Fruit fly (Drosophila melanogaster) whole organism, embryonic: ENCODE results near the gene CG7916.
A peak's percentile ranks its signal among the peaks of the same experiment; 100 is the strongest.

Experiments used
- ATbp ChIP-seq: fragments of 200-800 bp; sonication (Bioruptor generic); optimal IDR thresholded peaks from 2 replicates; lab custom pipeline; 2017; ENCODE audit warnings: missing biosample characterization, mild to moderate bottlenecking, missing genetic modification characterization, missing genetic modification reagents
- Bteb2 ChIP-seq: fragments of 200-800 bp; sonication (Bioruptor generic); optimal IDR thresholded peaks from 2 replicates; lab custom pipeline; 2016; ENCODE audit warnings: missing biosample characterization, missing genetic modification characterization
- CG10147 ChIP-seq: fragments of 200-800 bp; sonication (Bioruptor generic); optimal IDR thresholded peaks from 2 replicates; lab custom pipeline; 2019; ENCODE audit warnings: missing biosample characterization, mild to moderate bottlenecking, missing genetic modification characterization, moderate library complexity
- CG10267 ChIP-seq: fragments of 200-800 bp; sonication (Bioruptor generic); optimal IDR thresholded peaks from 2 replicates; lab custom pipeline; 2018; ENCODE audit warnings: missing biosample characterization, mild to moderate bottlenecking, missing genetic modification characterization, moderate library complexity
- CG10462 ChIP-seq: fragments of 200-800 bp; sonication (Bioruptor generic); optimal IDR thresholded peaks from 2 replicates; lab custom pipeline; 2016; ENCODE audit warnings: missing biosample characterization, missing genetic modification characterization
- CG12219 ChIP-seq: fragments of 200-800 bp; sonication (Bioruptor generic); optimal IDR thresholded peaks from 3 replicates; lab custom pipeline; 2018; ENCODE audit warnings: missing biosample characterization, mild to moderate bottlenecking, missing genetic modification characterization
- CG12299 ChIP-seq: fragments of 200-800 bp; sonication (Bioruptor generic); optimal IDR thresholded peaks from 2 replicates; lab custom pipeline; 2018; ENCODE audit warnings: missing biosample characterization, mild to moderate bottlenecking, missing genetic modification characterization
- CG12659 ChIP-seq: fragments of 200-800 bp; sonication (Bioruptor generic); optimal IDR thresholded peaks from 3 replicates; lab custom pipeline; 2017; ENCODE audit warnings: mild to moderate bottlenecking, missing biosample characterization, missing genetic modification reagents, missing genetic modification characterization
- CG13894 ChIP-seq: fragments of 200-800 bp; sonication (Bioruptor generic); optimal IDR thresholded peaks from 3 replicates; lab custom pipeline; 2018; ENCODE audit warnings: missing biosample characterization, mild to moderate bottlenecking, missing genetic modification characterization, moderate library complexity
- CG15269 ChIP-seq: fragments of 200-800 bp; sonication (Bioruptor generic); optimal IDR thresholded peaks from 2 replicates; lab custom pipeline; 2018; ENCODE audit warnings: missing biosample characterization, mild to moderate bottlenecking, missing genetic modification characterization, moderate library complexity
- CG1529 ChIP-seq: fragments of 200-800 bp; sonication (Bioruptor generic); optimal IDR thresholded peaks from 3 replicates; lab custom pipeline; 2018; ENCODE audit warnings: missing biosample characterization, missing genetic modification characterization
- CG18011 ChIP-seq: fragments of 200-800 bp; sonication (Bioruptor generic); optimal IDR thresholded peaks from 2 replicates; lab custom pipeline; 2017; ENCODE audit warnings: missing biosample characterization, missing genetic modification characterization, mild to moderate bottlenecking, moderate library complexity, missing genotype
- CG18619 ChIP-seq: fragments of 200-800 bp; sonication (Bioruptor generic); optimal IDR thresholded peaks from 3 replicates; lab custom pipeline; 2017; ENCODE audit warnings: missing biosample characterization, mild to moderate bottlenecking, missing genetic modification characterization
- CG3847 ChIP-seq: fragments of 200-800 bp; sonication (Bioruptor generic); IDR thresholded peaks from 2 replicates; pipeline ENCODE4 v1.3.6; 2022; ENCODE audit warnings: missing biosample characterization, missing genetic modification characterization
- CG4820 ChIP-seq: fragments of 200-800 bp; sonication (Bioruptor generic); optimal IDR thresholded peaks from 3 replicates; lab custom pipeline; 2016; ENCODE audit warnings: missing biosample characterization, missing genetic modification characterization
- CG9437 ChIP-seq: fragments of 200-800 bp; sonication (Bioruptor generic); optimal IDR thresholded peaks from 2 replicates; lab custom pipeline; 2018; ENCODE audit warnings: missing biosample characterization, mild to moderate bottlenecking, missing genetic modification characterization
- CG9817 ChIP-seq: fragments of 200-800 bp; sonication (Bioruptor generic); optimal IDR thresholded peaks from 2 replicates; lab custom pipeline; 2018; ENCODE audit warnings: missing biosample characterization, mild to moderate bottlenecking, missing genetic modification characterization, moderate library complexity
- CoRest ChIP-seq: fragments of 200-800 bp; sonication (Bioruptor generic); optimal IDR thresholded peaks from 3 replicates; lab custom pipeline; 2018; ENCODE audit warnings: missing biosample characterization, mild to moderate bottlenecking, missing genetic modification characterization, moderate library complexity
- CrebB ChIP-seq: fragments of 200-800 bp; sonication (Bioruptor generic); optimal IDR thresholded peaks from 3 replicates; lab custom pipeline; 2018; ENCODE audit warnings: missing biosample characterization, mild to moderate bottlenecking, missing genetic modification characterization
- Dref ChIP-seq: fragments of 200-800 bp; sonication (Bioruptor generic); IDR thresholded peaks from 2 replicates; pipeline ENCODE4 v1.3.6; 2022; ENCODE audit warnings: missing biosample characterization, missing genetic modification characterization
- Eip74EF ChIP-seq, 2 experiments: fragments of 200-800 bp in 1 of 2; fragments of >200 bp in 1 of 2; sonication (Bioruptor generic) in 1 of 2; optimal IDR thresholded peaks; 2 replicates each; lab custom pipeline; 2017 to 2019; ENCODE audit warnings: missing biosample characterization in 2 of 2, missing genetic modification characterization in 2 of 2, mild to moderate bottlenecking in 1 of 2, moderate library complexity in 1 of 2
- HLHmδ ChIP-seq: fragments of 200-800 bp; sonication (Bioruptor generic); optimal IDR thresholded peaks from 2 replicates; lab custom pipeline; 2018; ENCODE audit warnings: missing biosample characterization, mild to moderate bottlenecking, missing genetic modification characterization, moderate library complexity
- Hr51 ChIP-seq, 2 experiments: fragments of 200-800 bp; sonication (Bioruptor generic); optimal IDR thresholded peaks; 2 replicates in 1 of 2; 3 replicates in 1 of 2; lab custom pipeline; 2016 to 2018; ENCODE audit warnings: missing biosample characterization in 2 of 2, missing genetic modification characterization in 2 of 2, mild to moderate bottlenecking in 1 of 2, moderate library complexity in 1 of 2
- MTF-1 ChIP-seq: fragments of 200-800 bp; sonication (Bioruptor generic); optimal IDR thresholded peaks from 2 replicates; lab custom pipeline; 2018; ENCODE audit warnings: missing biosample characterization, mild to moderate bottlenecking, missing genetic modification characterization, borderline replicate concordance
- NC2β ChIP-seq: fragments of 200-800 bp; sonication (Bioruptor generic); optimal IDR thresholded peaks from 2 replicates; lab custom pipeline; 2016; ENCODE audit warnings: missing biosample characterization, missing genetic modification characterization
- abd-A ChIP-seq: fragments of 200-800 bp; sonication (Bioruptor generic); optimal IDR thresholded peaks from 3 replicates; lab custom pipeline; 2019; ENCODE audit warnings: missing biosample characterization, mild to moderate bottlenecking, missing genetic modification characterization, moderate library complexity
- caup ChIP-seq: fragments of 200-800 bp; sonication (Bioruptor generic); optimal IDR thresholded peaks from 3 replicates; lab custom pipeline; 2017; ENCODE audit warnings: missing biosample characterization, mild to moderate bottlenecking, missing genetic modification characterization, moderate library complexity; ENCODE audit not compliant: severe bottlenecking
- ems ChIP-seq: fragments of 200-800 bp; sonication (Bioruptor generic); optimal IDR thresholded peaks from 3 replicates; lab custom pipeline; 2016; ENCODE audit warnings: missing biosample characterization, missing genetic modification characterization
- ewg ChIP-seq: fragments of 200-800 bp; sonication (Bioruptor generic); optimal IDR thresholded peaks from 3 replicates; lab custom pipeline; 2017; ENCODE audit warnings: mild to moderate bottlenecking, missing biosample characterization, missing genetic modification reagents, missing genetic modification characterization
- fd102C ChIP-seq: fragments of 200-800 bp; sonication (Bioruptor generic); optimal IDR thresholded peaks from 2 replicates; lab custom pipeline; 2018; ENCODE audit warnings: missing biosample characterization, mild to moderate bottlenecking, missing genetic modification characterization, moderate library complexity
- fd64A ChIP-seq: fragments of 200-800 bp; sonication (Bioruptor generic); optimal IDR thresholded peaks from 3 replicates; lab custom pipeline; 2018; ENCODE audit warnings: missing biosample characterization, mild to moderate bottlenecking, missing genetic modification characterization
- gfzf ChIP-seq: fragments of 200-800 bp; sonication (Bioruptor generic); optimal IDR thresholded peaks from 2 replicates; lab custom pipeline; 2016; ENCODE audit warnings: missing biosample characterization, mild to moderate bottlenecking, missing genetic modification characterization, moderate library complexity
- hb ChIP-seq: fragments of 200-800 bp; sonication (Bioruptor generic); IDR thresholded peaks from 3 replicates; pipeline ENCODE4 v1.3.6; 2022; ENCODE audit warnings: missing biosample characterization, missing genetic modification characterization; ENCODE audit not compliant: partially characterized antibody
- lab ChIP-seq: fragments of 200-800 bp; sonication (Bioruptor generic); optimal IDR thresholded peaks from 3 replicates; lab custom pipeline; 2017; ENCODE audit warnings: missing biosample characterization, missing genetic modification characterization, mild to moderate bottlenecking, moderate library complexity, missing genetic modification reagents
- lola ChIP-seq, 3 experiments: fragments of >200 bp in 2 of 3; fragments of 200-800 bp in 1 of 3; sonication (Bioruptor generic) in 1 of 3; optimal IDR thresholded peaks; 2 replicates each; lab custom pipeline; 2017 to 2019; ENCODE audit warnings: missing biosample characterization in 3 of 3, missing genetic modification characterization in 3 of 3, mild to moderate bottlenecking in 1 of 3, moderate library complexity in 1 of 3
- mirr ChIP-seq: fragments of 200-800 bp; sonication (Bioruptor generic); optimal IDR thresholded peaks from 3 replicates; lab custom pipeline; 2018; ENCODE audit warnings: missing biosample characterization, mild to moderate bottlenecking, missing genetic modification characterization
- nmo ChIP-seq: fragments of 200-800 bp; sonication (Bioruptor generic); optimal IDR thresholded peaks from 2 replicates; lab custom pipeline; 2018; ENCODE audit warnings: missing biosample characterization, mild to moderate bottlenecking, missing genetic modification characterization, moderate library complexity
- otp ChIP-seq: fragments of 200-800 bp; sonication (Bioruptor generic); IDR thresholded peaks from 3 replicates; pipeline ENCODE4, ENCODE4 v1.3.6; 2022; ENCODE audit warnings: missing biosample characterization, missing genetic modification characterization
- schlank ChIP-seq: fragments of 200-800 bp; sonication (Bioruptor generic); optimal IDR thresholded peaks from 2 replicates; lab custom pipeline; 2018; ENCODE audit warnings: missing biosample characterization, mild to moderate bottlenecking, missing genetic modification characterization
- sd ChIP-seq: fragments of 200-800 bp; sonication (Bioruptor generic); optimal IDR thresholded peaks from 3 replicates; lab custom pipeline; 2018; ENCODE audit warnings: missing biosample characterization, mild to moderate bottlenecking, missing genetic modification characterization, moderate library complexity
- sim ChIP-seq: fragments of 200-800 bp; sonication (Bioruptor generic); IDR thresholded peaks from 2 replicates; pipeline ENCODE4 v1.3.6; 2022; ENCODE audit warnings: missing biosample characterization, missing genetic modification characterization
- stc ChIP-seq: fragments of 200-800 bp; sonication (Bioruptor generic); IDR thresholded peaks from 2 replicates; pipeline ENCODE4 v1.3.6; 2022; ENCODE audit warnings: missing biosample characterization, missing genetic modification characterization
- sug ChIP-seq: fragments of 200-800 bp; optimal IDR thresholded peaks from 2 replicates; lab custom pipeline; 2019; ENCODE audit warnings: missing biosample characterization, mild to moderate bottlenecking, missing genetic modification characterization, moderate library complexity
- tll ChIP-seq, 2 experiments: fragments of 200-800 bp in 1 of 2; fragments of >200 bp in 1 of 2; sonication (Bioruptor generic) in 1 of 2; optimal IDR thresholded peaks; 2 replicates each; lab custom pipeline; 2017 to 2019; ENCODE audit warnings: missing biosample characterization in 2 of 2, missing genetic modification characterization in 2 of 2, mild to moderate bottlenecking in 1 of 2, moderate library complexity in 1 of 2
- unc-4 ChIP-seq: fragments of 200-800 bp; sonication (Bioruptor generic); IDR thresholded peaks from 2 replicates; pipeline ENCODE4 v1.3.6; 2022; ENCODE audit warnings: missing biosample characterization, missing genetic modification characterization; ENCODE audit not compliant: partially characterized antibody
- z ChIP-seq: fragments of 200-800 bp; sonication (Bioruptor generic); IDR thresholded peaks from 3 replicates; pipeline ENCODE4 v1.3.6; 2022; ENCODE audit warnings: missing biosample characterization, missing genetic modification characterization

The CG7916 gene

DNA sequence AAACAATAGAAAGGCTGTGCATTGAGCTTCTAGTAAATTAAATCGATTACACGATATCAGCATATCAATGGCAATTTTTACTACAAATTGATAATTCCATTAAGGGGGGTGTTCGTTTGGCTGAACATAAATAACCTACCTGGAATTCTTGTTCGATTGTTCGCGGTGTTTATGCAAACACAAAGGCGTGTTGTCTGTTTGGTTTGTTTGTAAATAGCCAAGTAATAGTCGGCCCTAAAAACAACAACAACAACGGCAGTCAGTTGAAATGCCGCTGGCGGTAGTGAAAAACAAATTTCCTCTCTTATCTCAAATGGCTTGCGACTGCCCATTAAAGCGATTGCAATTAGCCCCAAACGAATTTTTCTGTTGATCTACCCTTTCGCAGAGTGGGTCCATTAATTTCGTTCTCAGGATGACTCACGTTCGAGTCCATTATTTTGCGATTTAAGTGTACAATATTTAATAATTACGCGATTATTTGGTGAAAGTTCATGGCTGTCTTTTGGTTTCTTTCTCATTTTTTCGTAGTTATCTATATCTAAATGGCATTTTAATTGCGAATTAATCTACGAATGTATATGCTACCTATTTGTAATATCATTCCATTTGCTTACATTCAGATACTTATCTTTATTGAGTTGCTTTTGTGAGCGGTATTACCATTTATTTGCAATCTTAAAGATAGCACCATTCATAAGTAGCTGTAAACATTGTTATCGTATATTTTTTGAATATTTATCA, 7.7 kb upstream of the CG7916 start (continued):
- TF ChIP-seq stc (GFP tag; lab: Robert Waterston, UW) (0 out of 2 replicates have a peak, but pooled peaks have one; percentile 18), CG10462 (GFP tag; lab: Kevin White, UChicago) (peak; percentile 2), CG15269 (tag; lab: Kevin White, UChicago) (peak; percentile 58), CG12219 (peak; percentile 12), CG12659 (GFP tag; lab: Kevin White, UChicago) (peak; percentile 24), fd102C (GFP tag; lab: Kevin White, UChicago) (peak; percentile 46), CG9437 (GFP tag; lab: Kevin White, UChicago) (peak; percentile 1), schlank (tag; lab: Kevin White, UChicago) (peak; percentile 11), CG18619 (GFP tag; lab: Kevin White, UChicago) (peak; percentile 34), CoRest (tag; lab: Kevin White, UChicago) (peak; percentile 10), CG9817 (tag; lab: Kevin White, UChicago) (peak; percentile 18), ems (GFP tag; lab: Kevin White, UChicago) (peak; percentile 13), gfzf (GFP tag; lab: Kevin White, UChicago) (no peak), CG10267 (tag; lab: Kevin White, UChicago) (no peak), ATbp (GFP tag; lab: Kevin White, UChicago) (peak; percentile 67), Eip74EF (GFP tag; optimal IDR thresholded peaks at IDR 0.05; lab: Kevin White, UChicago) (no peak), hb (GFP tag; lab: Robert Waterston, UW) (no peak), caup (GFP tag; lab: Kevin White, UChicago) (no peak), CG12299 (no peak), CG18011 (GFP tag; lab: Kevin White, UChicago) (no peak), NC2β (GFP tag; lab: Kevin White, UChicago) (peak; percentile 23), mirr (GFP tag; lab: Kevin White, UChicago) (peak; percentile 83), abd-A (tag; lab: Kevin White, UChicago) (peak; percentile 38), lola (GFP tag; optimal IDR thresholded peaks at IDR 0.05; lab: Kevin White, UChicago) (no peak), HLHmδ (GFP tag; lab: Kevin White, UChicago) (peak; percentile 33), otp (GFP tag; lab: Robert Waterston, UW) (peak; percentile 5; the same call in 1 of the 3 replicates), MTF-1 (GFP tag; lab: Kevin White, UChicago) (peak; percentile 5), ewg (GFP tag; lab: Kevin White, UChicago) (no peak), Hr51 (GFP tag; optimal IDR thresholded peaks at IDR 0.05; lab: Kevin White, UChicago) (peak in 1 of 2 experiments; percentile 43), z (GFP tag; lab: Robert Waterston, UW) (no peak), tll (GFP tag; optimal IDR thresholded peaks at IDR 0.05; lab: Kevin White, UChicago) (peak in 1 of 2 experiments; percentile 35), sim (GFP tag; lab: Robert Waterston, UW) (0 out of 2 replicates have a peak, but pooled peaks have one; percentile 35), CG4820 (GFP tag; lab: Kevin White, UChicago) (peak; percentile 10), CG3847 (no peak), sug (tag; lab: Kevin White, UChicago) (peak; percentile 41), nmo (no peak), Dref (GFP tag; lab: Robert Waterston, UW) (no peak), CrebB (no peak), sd (tag; lab: Kevin White, UChicago) (peak; percentile 89), CG1529 (GFP tag; lab: Kevin White, UChicago) (no peak), Bteb2 (GFP tag; lab: Kevin White, UChicago) (no peak), fd64A (GFP tag; lab: Kevin White, UChicago) (peak; percentile 38), lab (GFP tag; lab: Kevin White, UChicago) (peak; percentile 67), CG10147 (GFP tag; lab: Kevin White, UChicago) (no peak), unc-4 (GFP tag; lab: Robert Waterston, UW) (no peak), CG13894 (tag; lab: Kevin White, UChicago) (peak; percentile 54)
